Worm (Caenorhabditis elegans) whole organism, mixed stage, embryonic: ENCODE data around the gene immp-1.

Experiments used
- drap-1 ChIP-seq: fragments of 200-800 bp; sonication (Bioruptor generic); optimal IDR thresholded peaks from 3 replicates; lab custom pipeline; 2018; ENCODE audit warnings: mild to moderate bottlenecking, missing genetic modification characterization, missing compliant biosample characterization
- elt-1 ChIP-seq: sonication (generic microtip); optimal IDR thresholded peaks from 2 replicates; lab custom pipeline; 2017; ENCODE audit warnings: missing genetic modification characterization, mild to moderate bottlenecking, missing compliant biosample characterization, antibody characterized with exemption, moderate library complexity, borderline replicate concordance; ENCODE audit not compliant: insufficient read depth
- elt-3 ChIP-seq: fragments of 150-350 bp; optimal IDR thresholded peaks from 2 replicates; lab custom pipeline; 2014; ENCODE audit warnings: missing biosample characterization, missing genetic modification characterization
- lin-13 ChIP-seq: fragments of 150-350 bp; optimal IDR thresholded peaks from 2 replicates; lab custom pipeline; 2014; ENCODE audit warnings: missing biosample characterization, missing genetic modification characterization
- lsy-2 ChIP-seq: fragments of 150-350 bp; optimal IDR thresholded peaks from 2 replicates; lab custom pipeline; 2014; ENCODE audit warnings: missing biosample characterization, missing genetic modification characterization
- nhr-2 ChIP-seq: fragments of 150-350 bp; optimal IDR thresholded peaks from 2 replicates; lab custom pipeline; 2014; ENCODE audit warnings: missing biosample characterization, missing genetic modification characterization
- sptf-1 ChIP-seq: sonication (generic microtip); optimal IDR thresholded peaks from 2 replicates; lab custom pipeline; 2017; ENCODE audit warnings: mild to moderate bottlenecking, missing genetic modification characterization, moderate library complexity, missing compliant biosample characterization
- zip-8 ChIP-seq: fragments of 150-350 bp; optimal IDR thresholded peaks from 2 replicates; lab custom pipeline; 2014; ENCODE audit warnings: missing biosample characterization, missing genetic modification characterization
- ztf-11 ChIP-seq: fragments of 150-350 bp; optimal IDR thresholded peaks from 2 replicates; lab custom pipeline; 2014; ENCODE audit warnings: missing biosample characterization, missing genetic modification characterization

ce11 chrIII:11795448-11795847, 20.7 kb downstream of the immp-1 start, which contains the start of gene twk-39:
- TF ChIP-seq lin-13 (tag; lab: Kevin White, UChicago): no peak
- no peak for TF ChIP-seq elt-3 (tag; lab: Kevin White, UChicago)
- no peak for TF ChIP-seq ztf-11 (tag; lab: Kevin White, UChicago)
- TF ChIP-seq sptf-1 (tag; lab: Kevin White, UChicago): no peak
- no peak for TF ChIP-seq elt-1 (tag; lab: Kevin White, UChicago)
- TF ChIP-seq lsy-2 (tag; lab: Kevin White, UChicago): no peak
- no peak for TF ChIP-seq drap-1 (GFP tag; lab: Kevin White, UChicago)
- no peak for TF ChIP-seq zip-8
- no peak for TF ChIP-seq nhr-2
